Fruit fly (Drosophila melanogaster) whole organism, embryonic: ENCODE data around the gene Tmhs.

ENCODE experiments used
- Ada2b ChIP-seq: fragments of 200-800 bp; sonication (Bioruptor generic); IDR thresholded peaks from 2 replicates; pipeline ENCODE4 v1.3.6; 2022; ENCODE audit warnings: missing biosample characterization, missing genetic modification characterization
- Atf3 ChIP-seq: fragments of 200-800 bp; sonication (Bioruptor generic); optimal IDR thresholded peaks from 3 replicates; lab custom pipeline; 2016; ENCODE audit warnings: missing biosample characterization, missing genetic modification characterization
- Atf6 ChIP-seq: fragments of 200-800 bp; sonication (Bioruptor generic); IDR thresholded peaks from 2 replicates; pipeline ENCODE4 v1.3.6; 2022; ENCODE audit warnings: missing biosample characterization, missing genetic modification characterization
- CG10366 ChIP-seq: fragments of 200-800 bp; sonication (Bioruptor generic); IDR thresholded peaks from 2 replicates; pipeline ENCODE4 v1.3.6; 2022; ENCODE audit warnings: missing biosample characterization, missing genetic modification characterization
- CG11093 ChIP-seq: fragments of 200-800 bp; sonication (Bioruptor generic); IDR thresholded peaks from 3 replicates; pipeline ENCODE4 v1.3.6; 2022; ENCODE audit warnings: missing biosample characterization, missing genetic modification characterization
- CG11504 ChIP-seq: fragments of 200-800 bp; sonication (Bioruptor generic); optimal IDR thresholded peaks from 3 replicates; lab custom pipeline; 2019; ENCODE audit warnings: missing biosample characterization, mild to moderate bottlenecking, missing genetic modification characterization, moderate library complexity
- CG11723 ChIP-seq: fragments of 200-800 bp; sonication (Bioruptor generic); optimal IDR thresholded peaks from 2 replicates; lab custom pipeline; 2017; ENCODE audit warnings: missing biosample characterization, mild to moderate bottlenecking, missing genetic modification characterization
- CG12219 ChIP-seq: fragments of 200-800 bp; sonication (Bioruptor generic); optimal IDR thresholded peaks from 3 replicates; lab custom pipeline; 2018; ENCODE audit warnings: missing biosample characterization, mild to moderate bottlenecking, missing genetic modification characterization
- CG13296 ChIP-seq: fragments of 200-800 bp; sonication (Bioruptor generic); optimal IDR thresholded peaks from 3 replicates; lab custom pipeline; 2018; ENCODE audit warnings: missing biosample characterization, mild to moderate bottlenecking, missing genetic modification characterization
- CG14050 ChIP-seq: fragments of 200-800 bp; sonication (Bioruptor generic); IDR thresholded peaks from 3 replicates; pipeline ENCODE4 v1.3.6; 2022; ENCODE audit warnings: missing biosample characterization, missing genetic modification characterization
- CG15601 ChIP-seq: fragments of 200-800 bp; sonication (Bioruptor generic); optimal IDR thresholded peaks from 3 replicates; lab custom pipeline; 2019; ENCODE audit warnings: missing biosample characterization, mild to moderate bottlenecking, missing genetic modification characterization, moderate library complexity
- CG17186 ChIP-seq: fragments of 200-800 bp; sonication (Bioruptor generic); optimal IDR thresholded peaks from 3 replicates; lab custom pipeline; 2017; ENCODE audit warnings: missing biosample characterization, missing genetic modification reagents, missing genetic modification characterization
- CG17612 ChIP-seq: fragments of 200-800 bp; sonication (Bioruptor generic); IDR thresholded peaks from 2 replicates; pipeline ENCODE4 v1.3.6; 2022; ENCODE audit warnings: missing biosample characterization, missing genetic modification characterization
- CG1792 ChIP-seq: fragments of 200-800 bp; sonication (Bioruptor generic); optimal IDR thresholded peaks from 2 replicates; lab custom pipeline; 2016; ENCODE audit warnings: missing biosample characterization, missing genetic modification characterization
- CG2116 ChIP-seq: fragments of 200-800 bp; sonication (Bioruptor generic); optimal IDR thresholded peaks from 3 replicates; lab custom pipeline; 2018; ENCODE audit warnings: missing biosample characterization, mild to moderate bottlenecking, missing genetic modification characterization
- CG2889 ChIP-seq: fragments of 200-800 bp; sonication (Bioruptor generic); IDR thresholded peaks from 3 replicates; pipeline ENCODE4 v1.3.6; 2022; ENCODE audit warnings: missing biosample characterization, missing genetic modification characterization
- CG30020 ChIP-seq: fragments of 200-800 bp; optimal IDR thresholded peaks from 2 replicates; lab custom pipeline; 2019; ENCODE audit warnings: missing biosample characterization, mild to moderate bottlenecking, missing genetic modification characterization, moderate library complexity
- CG3163 ChIP-seq: fragments of 200-800 bp; sonication (Bioruptor generic); optimal IDR thresholded peaks from 3 replicates; lab custom pipeline; 2016; ENCODE audit warnings: missing biosample characterization, missing genetic modification characterization
- CG4820 ChIP-seq: fragments of 200-800 bp; sonication (Bioruptor generic); optimal IDR thresholded peaks from 3 replicates; lab custom pipeline; 2016; ENCODE audit warnings: missing biosample characterization, missing genetic modification characterization
- CG4854 ChIP-seq: fragments of 200-800 bp; sonication (Bioruptor generic); optimal IDR thresholded peaks from 2 replicates; lab custom pipeline; 2016; ENCODE audit warnings: missing biosample characterization, missing genetic modification characterization, inconsistent platforms
- CG7928 ChIP-seq: fragments of 200-800 bp; sonication (Bioruptor generic); optimal IDR thresholded peaks from 2 replicates; lab custom pipeline; 2017; ENCODE audit warnings: missing biosample characterization, mild to moderate bottlenecking, missing genetic modification characterization
- CG8281 ChIP-seq: fragments of 200-800 bp; sonication (Bioruptor generic); optimal IDR thresholded peaks from 2 replicates; lab custom pipeline; 2018; ENCODE audit warnings: missing biosample characterization, mild to moderate bottlenecking, missing genetic modification characterization, moderate library complexity
- Chrac-16 ChIP-seq: fragments of 200-800 bp; sonication (Bioruptor generic); optimal IDR thresholded peaks from 3 replicates; lab custom pipeline; 2016; ENCODE audit warnings: missing biosample characterization, missing genetic modification characterization
- Fer2 ChIP-seq: fragments of 200-800 bp; sonication (Bioruptor generic); optimal IDR thresholded peaks from 2 replicates; lab custom pipeline; 2018; ENCODE audit warnings: missing biosample characterization, mild to moderate bottlenecking, missing genetic modification characterization, moderate library complexity
- Jarid2 ChIP-seq: fragments of 200-800 bp; sonication (Bioruptor generic); optimal IDR thresholded peaks from 3 replicates; lab custom pipeline; 2017; ENCODE audit warnings: mild to moderate bottlenecking, missing biosample characterization, missing genetic modification reagents, missing genetic modification characterization
- Med ChIP-seq: fragments of 200-800 bp; sonication (Bioruptor generic); peaks from one replicate; lab custom pipeline; 2016; ENCODE audit warnings: missing biosample characterization, missing genetic modification characterization, mild to moderate bottlenecking, inconsistent platforms, moderate library complexity
- NFAT ChIP-seq: fragments of 200-800 bp; sonication (Bioruptor generic); IDR thresholded peaks from 2 replicates; pipeline ENCODE4 v1.3.6; 2022; ENCODE audit warnings: missing biosample characterization, missing genetic modification characterization
- NK7.1 ChIP-seq: fragments of 200-800 bp; sonication (Bioruptor generic); optimal IDR thresholded peaks from 3 replicates; lab custom pipeline; 2016; ENCODE audit warnings: missing biosample characterization, missing genetic modification characterization
- Sox102F ChIP-seq: fragments of 200-800 bp; sonication (Bioruptor generic); optimal IDR thresholded peaks from 2 replicates; lab custom pipeline; 2018; ENCODE audit warnings: missing biosample characterization, mild to moderate bottlenecking, missing genetic modification characterization, moderate library complexity
- Vsx1 ChIP-seq: fragments of 200-800 bp; sonication (Bioruptor generic); optimal IDR thresholded peaks from 2 replicates; lab custom pipeline; 2017; ENCODE audit warnings: missing biosample characterization, mild to moderate bottlenecking, missing genetic modification characterization, missing genetic modification reagents
- ab ChIP-seq: fragments of 200-800 bp; sonication (Bioruptor generic); optimal IDR thresholded peaks from 2 replicates; lab custom pipeline; 2016; ENCODE audit warnings: missing biosample characterization, missing genetic modification characterization
- abd-A ChIP-seq: fragments of 200-800 bp; sonication (Bioruptor generic); optimal IDR thresholded peaks from 3 replicates; lab custom pipeline; 2019; ENCODE audit warnings: missing biosample characterization, mild to moderate bottlenecking, missing genetic modification characterization, moderate library complexity
- ara ChIP-seq: fragments of 200-800 bp; sonication (Bioruptor generic); IDR thresholded peaks from 2 replicates; pipeline ENCODE4 v1.3.6; 2022; ENCODE audit warnings: missing biosample characterization, missing genetic modification characterization
- eve ChIP-seq, 2 experiments: fragments of >200 bp; optimal IDR thresholded peaks; 2 replicates each; lab custom pipeline; 2017; ENCODE audit warnings: missing biosample characterization in 2 of 2, missing genetic modification characterization in 2 of 2
- gfzf ChIP-seq: fragments of 200-800 bp; sonication (Bioruptor generic); optimal IDR thresholded peaks from 2 replicates; lab custom pipeline; 2016; ENCODE audit warnings: missing biosample characterization, mild to moderate bottlenecking, missing genetic modification characterization, moderate library complexity
- ken ChIP-seq: fragments of 200-800 bp; sonication (Bioruptor generic); IDR thresholded peaks from 3 replicates; pipeline ENCODE4 v1.3.6; 2022; ENCODE audit warnings: missing biosample characterization, missing genetic modification characterization
- maf-S ChIP-seq: fragments of 200-800 bp; sonication (Bioruptor generic); optimal IDR thresholded peaks from 2 replicates; lab custom pipeline; 2016; ENCODE audit warnings: missing biosample characterization, missing genetic modification characterization
- mam ChIP-seq: fragments of 200-800 bp; sonication (Bioruptor generic); optimal IDR thresholded peaks from 3 replicates; lab custom pipeline; 2016; ENCODE audit warnings: missing biosample characterization, missing genetic modification characterization
- nau ChIP-seq: fragments of 200-800 bp; sonication (Bioruptor generic); optimal IDR thresholded peaks from 3 replicates; lab custom pipeline; 2017; ENCODE audit warnings: missing biosample characterization, mild to moderate bottlenecking, missing genetic modification characterization, missing genetic modification reagents
- nom ChIP-seq: fragments of 200-800 bp; sonication (Bioruptor generic); optimal IDR thresholded peaks from 2 replicates; lab custom pipeline; 2017; ENCODE audit warnings: missing biosample characterization, missing genetic modification characterization, mild to moderate bottlenecking, moderate library complexity, missing genetic modification reagents
- prd ChIP-seq, 3 experiments: fragments of >200 bp in 2 of 3; fragments of 200-800 bp in 1 of 3; sonication (Bioruptor generic) in 1 of 3; optimal IDR thresholded peaks in 2 of 3; IDR thresholded peaks in 1 of 3; 2 replicates in 2 of 3; 3 replicates in 1 of 3; pipeline versions ENCODE4 v1.3.6 to Lab custom; 2017 to 2022; ENCODE audit warnings: missing biosample characterization in 1 of 3, missing genetic modification characterization in 1 of 3
- repo ChIP-seq: fragments of 200-800 bp; sonication (Bioruptor generic); optimal IDR thresholded peaks from 2 replicates; lab custom pipeline; 2016; ENCODE audit warnings: missing biosample characterization, missing genetic modification characterization
- sim ChIP-seq: fragments of 200-800 bp; sonication (Bioruptor generic); IDR thresholded peaks from 2 replicates; pipeline ENCODE4 v1.3.6; 2022; ENCODE audit warnings: missing biosample characterization, missing genetic modification characterization
- slou ChIP-seq: fragments of 200-800 bp; sonication (Bioruptor generic); optimal IDR thresholded peaks from 3 replicates; lab custom pipeline; 2016; ENCODE audit warnings: missing biosample characterization, missing genetic modification characterization
- slp2 ChIP-seq: fragments of 200-800 bp; sonication (Bioruptor generic); optimal IDR thresholded peaks from 2 replicates; lab custom pipeline; 2016; ENCODE audit warnings: missing biosample characterization, missing genetic modification characterization
- sr ChIP-seq: fragments of 200-800 bp; sonication (Bioruptor generic); IDR thresholded peaks from 3 replicates; pipeline ENCODE4 v1.3.6; 2022; ENCODE audit warnings: missing biosample characterization, missing genetic modification characterization
- ssp ChIP-seq: fragments of 200-800 bp; sonication (Bioruptor generic); IDR thresholded peaks from 2 replicates; pipeline ENCODE4 v1.3.6; 2022; ENCODE audit warnings: missing biosample characterization, missing genetic modification characterization
- wor ChIP-seq: fragments of 200-800 bp; sonication (Bioruptor generic); IDR thresholded peaks from 2 replicates; pipeline ENCODE4 v1.3.6; 2022; ENCODE audit warnings: missing biosample characterization, missing genetic modification characterization
- z ChIP-seq: fragments of 200-800 bp; sonication (Bioruptor generic); IDR thresholded peaks from 3 replicates; pipeline ENCODE4 v1.3.6; 2022; ENCODE audit warnings: missing biosample characterization, missing genetic modification characterization
- zf30C ChIP-seq: fragments of 200-800 bp; sonication (Bioruptor generic); optimal IDR thresholded peaks from 3 replicates; lab custom pipeline; 2018; ENCODE audit warnings: missing biosample characterization, mild to moderate bottlenecking, missing genetic modification characterization

The Tmhs gene

dm6 chr3L:1861794-1862447 lies 23.5 kb upstream of the Tmhs start, which contains the start of gene Rap1 (continued):
- TF ChIP-seq Atf6 (GFP tag; lab: Robert Waterston, UW) (peak; percentile 64; the same call in 1 of the 2 replicates), ssp (GFP tag; lab: Robert Waterston, UW) (peak; percentile 73), repo (GFP tag; lab: Kevin White, UChicago) (no peak), CG17612 (GFP tag; lab: Robert Waterston, UW) (peak; percentile 42; the same call in 1 of the 2 replicates), CG4854 (peak; percentile 7), Med (GFP tag; lab: Kevin White, UChicago) (peak; percentile 90), CG12219 (no peak), ab (GFP tag; lab: Kevin White, UChicago) (peak; percentile 23), z (GFP tag; lab: Robert Waterston, UW) (no peak), CG11504 (tag; lab: Kevin White, UChicago) (peak; percentile 65), CG11093 (GFP tag; lab: Robert Waterston, UW) (peak; percentile 67; the same call in 2 of the 3 replicates), Sox102F (GFP tag; lab: Kevin White, UChicago) (peak; percentile 28), maf-S (GFP tag; lab: Kevin White, UChicago) (no peak), CG2889 (GFP tag; lab: Robert Waterston, UW) (peak; percentile 64; the same call in 2 of the 3 replicates), CG8281 (tag; lab: Kevin White, UChicago) (no peak), Atf3 (peak; percentile 39), nau (GFP tag; lab: Kevin White, UChicago) (no peak), sim (GFP tag; lab: Robert Waterston, UW) (no peak), CG30020 (peak; percentile 34), CG7928 (peak; percentile 91), CG14050 (peak; percentile 28; the same call in 2 of the 3 replicates), gfzf (GFP tag; lab: Kevin White, UChicago) (peak; percentile 16), zf30C (GFP tag; lab: Kevin White, UChicago) (no peak), eve (GFP tag; optimal IDR thresholded peaks at IDR 0.05; lab: Kevin White, UChicago) (no peak), Ada2b (GFP tag; lab: Robert Waterston, UW) (peak; percentile 79), CG15601 (tag; lab: Kevin White, UChicago) (no peak), sr (GFP tag; lab: Robert Waterston, UW) (no peak), CG17186 (GFP tag; lab: Kevin White, UChicago) (peak; percentile 69), mam (GFP tag; lab: Kevin White, UChicago) (peak; percentile 81), wor (GFP tag; lab: Robert Waterston, UW) (peak; percentile 15; the same call in 1 of the 2 replicates), NK7.1 (peak; percentile 52), Vsx1 (no peak), Chrac-16 (GFP tag; lab: Kevin White, UChicago) (peak; percentile 45), Jarid2 (GFP tag; lab: Kevin White, UChicago) (no peak), slou (GFP tag; lab: Kevin White, UChicago) (peak; percentile 50), nom (no peak), CG3163 (GFP tag; lab: Kevin White, UChicago) (peak; percentile 31), prd (optimal IDR thresholded peaks at IDR 0.05; lab: Kevin White, UChicago) (no peak), prd (GFP tag; IDR thresholded peaks at IDR 0.05; lab: Robert Waterston, UW) (peak; percentile 90)

dm6 chr3L:1865121-1865727 lies 20.2 kb upstream of the Tmhs start, which contains the start of the genes HBS1 and CG12025:
TSS of gene HBS1 (minus strand) at chr3L:1865240.
TSS of gene CG12025 (plus strand) at chr3L:1865430.
- TF ChIP-seq CG11723 (GFP tag; lab: Kevin White, UChicago) (peak; percentile 38), slp2 (GFP tag; lab: Kevin White, UChicago) (peak; percentile 38), CG1792 (GFP tag; lab: Kevin White, UChicago) (no peak), NFAT (GFP tag; lab: Robert Waterston, UW) (peak; percentile 37), CG10366 (GFP tag; lab: Robert Waterston, UW) (peak; percentile 62), CG13296 (GFP tag; lab: Kevin White, UChicago) (no peak), CG4820 (GFP tag; lab: Kevin White, UChicago) (peak; percentile 40), ara (GFP tag; lab: Robert Waterston, UW) (peak; percentile 43; the same call in 1 of the 2 replicates), abd-A (tag; lab: Kevin White, UChicago) (no peak), Fer2 (tag; lab: Kevin White, UChicago) (peak; percentile 32), nom (peak; percentile 10), CG2116 (GFP tag; lab: Kevin White, UChicago) (peak; percentile 49), ken (GFP tag; lab: Robert Waterston, UW) (peak; percentile 55; the same call in 1 of the 3 replicates)
